Fruit fly (Drosophila melanogaster) whole organism, prepupa: ENCODE measurements around the gene CG46303.

ENCODE experiments used
- Blimp-1 ChIP-seq: fragments of 200-800 bp; sonication (Bioruptor generic); optimal IDR thresholded peaks from 3 replicates; lab custom pipeline; 2017; ENCODE audit warnings: missing biosample characterization, missing genetic modification characterization, mild to moderate bottlenecking, moderate library complexity, missing genetic modification reagents
- CG10631 ChIP-seq: fragments of 200-800 bp; sonication (Bioruptor generic); optimal IDR thresholded peaks from 2 replicates; lab custom pipeline; 2016; ENCODE audit warnings: missing biosample characterization, missing genetic modification characterization
- CG10669 ChIP-seq: fragments of 200-800 bp; sonication (Bioruptor generic); optimal IDR thresholded peaks from 3 replicates; lab custom pipeline; 2018; ENCODE audit warnings: missing biosample characterization, mild to moderate bottlenecking, missing genetic modification characterization, moderate library complexity
- CG11902 ChIP-seq: fragments of 200-800 bp; sonication (Bioruptor generic); optimal IDR thresholded peaks from 3 replicates; lab custom pipeline; 2016; ENCODE audit warnings: missing biosample characterization, missing genetic modification characterization
- CG1621 ChIP-seq: fragments of 200-800 bp; sonication (Bioruptor generic); optimal IDR thresholded peaks from 3 replicates; lab custom pipeline; 2018; ENCODE audit warnings: missing biosample characterization, mild to moderate bottlenecking, missing genetic modification characterization
- CG3032 ChIP-seq: fragments of 200-800 bp; optimal IDR thresholded peaks from 2 replicates; lab custom pipeline; 2019; ENCODE audit warnings: missing biosample characterization, mild to moderate bottlenecking, missing genetic modification characterization, moderate library complexity
- CG31627 ChIP-seq: fragments of 200-800 bp; sonication (Bioruptor generic); optimal IDR thresholded peaks from 3 replicates; lab custom pipeline; 2016; ENCODE audit warnings: missing biosample characterization, missing genetic modification characterization
- CG32006 ChIP-seq: fragments of 200-800 bp; sonication (Bioruptor generic); optimal IDR thresholded peaks from 3 replicates; lab custom pipeline; 2017; ENCODE audit warnings: missing biosample characterization, mild to moderate bottlenecking, missing genetic modification characterization
- CG34406 ChIP-seq: fragments of 200-800 bp; sonication (Bioruptor generic); optimal IDR thresholded peaks from 3 replicates; lab custom pipeline; 2016; ENCODE audit warnings: missing biosample characterization, missing genetic modification characterization
- CG3919 ChIP-seq: fragments of 200-800 bp; sonication (Bioruptor generic); optimal IDR thresholded peaks from 3 replicates; lab custom pipeline; 2016; ENCODE audit warnings: missing biosample characterization, missing genetic modification characterization
- CG4318 ChIP-seq: fragments of 200-800 bp; sonication (Bioruptor generic); optimal IDR thresholded peaks from 3 replicates; lab custom pipeline; 2017; ENCODE audit warnings: missing biosample characterization, mild to moderate bottlenecking, missing genetic modification characterization
- CG6792 ChIP-seq: fragments of 200-800 bp; sonication (Bioruptor generic); optimal IDR thresholded peaks from 3 replicates; lab custom pipeline; 2016; ENCODE audit warnings: missing biosample characterization, missing genetic modification characterization
- CG6808 ChIP-seq: fragments of 200-800 bp; sonication (Bioruptor generic); optimal IDR thresholded peaks from 3 replicates; lab custom pipeline; 2017; ENCODE audit warnings: missing biosample characterization, missing genetic modification characterization, mild to moderate bottlenecking, moderate library complexity, missing genetic modification reagents
- CG6854 ChIP-seq: fragments of 200-800 bp; sonication (Bioruptor generic); optimal IDR thresholded peaks from 2 replicates; lab custom pipeline; 2017; ENCODE audit warnings: missing biosample characterization, mild to moderate bottlenecking, missing genetic modification characterization
- CG7368 ChIP-seq: fragments of 200-800 bp; sonication (Bioruptor generic); optimal IDR thresholded peaks from 3 replicates; lab custom pipeline; 2016; ENCODE audit warnings: missing biosample characterization, missing genetic modification characterization
- CG8319 ChIP-seq: fragments of 200-800 bp; sonication (Bioruptor generic); optimal IDR thresholded peaks from 3 replicates; lab custom pipeline; 2016; ENCODE audit warnings: missing biosample characterization, missing genetic modification characterization
- CG8632 ChIP-seq: fragments of 200-800 bp; sonication (Bioruptor generic); optimal IDR thresholded peaks from 3 replicates; lab custom pipeline; 2016; ENCODE audit warnings: missing biosample characterization, missing genetic modification characterization
- CG9139 ChIP-seq: fragments of 200-800 bp; sonication (Bioruptor generic); optimal IDR thresholded peaks from 3 replicates; lab custom pipeline; 2017; ENCODE audit warnings: missing biosample characterization, mild to moderate bottlenecking, missing genetic modification characterization
- Eip75B ChIP-seq: fragments of 200-800 bp; sonication (Bioruptor generic); optimal IDR thresholded peaks from 3 replicates; lab custom pipeline; 2016; ENCODE audit warnings: missing biosample characterization, missing genetic modification characterization
- Eip78C ChIP-seq: fragments of 200-800 bp; sonication (Bioruptor generic); peaks from one replicate; lab custom pipeline; 2016; ENCODE audit warnings: missing biosample characterization, missing genetic modification characterization
- Eip93F ChIP-seq: fragments of 200-800 bp; sonication (Bioruptor generic); optimal IDR thresholded peaks from 2 replicates; lab custom pipeline; 2016; ENCODE audit warnings: missing biosample characterization, mild to moderate bottlenecking, missing genetic modification characterization
- Ets21C ChIP-seq: fragments of 200-800 bp; sonication (Bioruptor generic); optimal IDR thresholded peaks from 3 replicates; lab custom pipeline; 2016; ENCODE audit warnings: missing biosample characterization, missing genetic modification characterization
- Gug ChIP-seq: fragments of 200-800 bp; sonication (Bioruptor generic); IDR thresholded peaks from 2 replicates; pipeline ENCODE4 v1.3.6; 2022; ENCODE audit warnings: missing biosample characterization, missing genetic modification characterization
- Hr4 ChIP-seq: fragments of 200-800 bp; sonication (Bioruptor generic); optimal IDR thresholded peaks from 3 replicates; lab custom pipeline; 2016; ENCODE audit warnings: missing biosample characterization, missing genetic modification characterization
- Lpt ChIP-seq: fragments of 200-800 bp; sonication (Bioruptor generic); optimal IDR thresholded peaks from 3 replicates; lab custom pipeline; 2016; ENCODE audit warnings: missing biosample characterization, missing genetic modification characterization
- Met ChIP-seq: fragments of 200-800 bp; sonication (Bioruptor generic); optimal IDR thresholded peaks from 3 replicates; lab custom pipeline; 2016; ENCODE audit warnings: missing biosample characterization, missing genetic modification characterization
- Smox ChIP-seq: fragments of 200-800 bp; sonication (Bioruptor generic); optimal IDR thresholded peaks from 3 replicates; lab custom pipeline; 2016; ENCODE audit warnings: missing biosample characterization, missing genetic modification characterization
- Sox102F ChIP-seq: fragments of 200-800 bp; sonication (Bioruptor generic); optimal IDR thresholded peaks from 2 replicates; lab custom pipeline; 2016; ENCODE audit warnings: missing biosample characterization, mild to moderate bottlenecking, missing genetic modification characterization
- Sox14 ChIP-seq: fragments of 200-800 bp; sonication (Bioruptor generic); optimal IDR thresholded peaks from 3 replicates; lab custom pipeline; 2016; ENCODE audit warnings: missing biosample characterization, missing genetic modification characterization
- Sox15 ChIP-seq: fragments of 200-800 bp; sonication (Bioruptor generic); optimal IDR thresholded peaks from 3 replicates; lab custom pipeline; 2016; ENCODE audit warnings: missing biosample characterization, missing genetic modification characterization
- achi ChIP-seq: fragments of 200-800 bp; sonication (Bioruptor generic); optimal IDR thresholded peaks from 3 replicates; lab custom pipeline; 2016; ENCODE audit warnings: missing biosample characterization, missing genetic modification characterization
- acj6 ChIP-seq: fragments of 200-800 bp; sonication (Bioruptor generic); optimal IDR thresholded peaks from 3 replicates; lab custom pipeline; 2016; ENCODE audit warnings: missing biosample characterization, missing genetic modification characterization
- cyc ChIP-seq: fragments of 200-800 bp; sonication (Bioruptor generic); optimal IDR thresholded peaks from 3 replicates; lab custom pipeline; 2016; ENCODE audit warnings: missing biosample characterization, missing genetic modification characterization
- dac ChIP-seq: fragments of 200-800 bp; sonication (Bioruptor generic); optimal IDR thresholded peaks from 2 replicates; lab custom pipeline; 2017; ENCODE audit warnings: missing biosample characterization, mild to moderate bottlenecking, missing genetic modification characterization
- eg ChIP-seq: fragments of 200-800 bp; sonication (Bioruptor generic); IDR thresholded peaks from 3 replicates; pipeline ENCODE4 v1.3.6; 2022; ENCODE audit warnings: missing biosample characterization, missing genetic modification characterization
- esn ChIP-seq: fragments of 200-800 bp; sonication (Bioruptor generic); optimal IDR thresholded peaks from 2 replicates; lab custom pipeline; 2016; ENCODE audit warnings: missing biosample characterization, mild to moderate bottlenecking, missing genetic modification characterization, moderate library complexity
- fd59A ChIP-seq: fragments of 200-800 bp; sonication (Bioruptor generic); optimal IDR thresholded peaks from 2 replicates; lab custom pipeline; 2017; ENCODE audit warnings: missing biosample characterization, mild to moderate bottlenecking, missing genetic modification characterization, missing genetic modification reagents
- fd85E ChIP-seq: fragments of 200-800 bp; sonication (Bioruptor generic); optimal IDR thresholded peaks from 3 replicates; lab custom pipeline; 2016; ENCODE audit warnings: missing biosample characterization, missing genetic modification characterization
- net ChIP-seq: fragments of 200-800 bp; sonication (Bioruptor generic); optimal IDR thresholded peaks from 3 replicates; lab custom pipeline; 2016; ENCODE audit warnings: missing biosample characterization, missing genetic modification characterization
- pdm3 ChIP-seq: fragments of 200-800 bp; sonication (Bioruptor generic); optimal IDR thresholded peaks from 3 replicates; lab custom pipeline; 2016; ENCODE audit warnings: missing biosample characterization, missing genetic modification characterization
- salr ChIP-seq, 2 experiments: fragments of 200-800 bp; sonication (Bioruptor generic); optimal IDR thresholded peaks; 3 replicates each; lab custom pipeline; 2016 to 2018; ENCODE audit warnings: missing biosample characterization in 2 of 2, missing genetic modification characterization in 2 of 2, mild to moderate bottlenecking in 1 of 2
- spab ChIP-seq: fragments of 200-800 bp; sonication (Bioruptor generic); optimal IDR thresholded peaks from 2 replicates; lab custom pipeline; 2017; ENCODE audit warnings: missing biosample characterization, mild to moderate bottlenecking, missing genetic modification characterization, missing genetic modification reagents
- ss ChIP-seq, 2 experiments: fragments of 200-800 bp; sonication (Bioruptor generic); optimal IDR thresholded peaks; 2 replicates in 1 of 2; 3 replicates in 1 of 2; lab custom pipeline; 2017 to 2018; ENCODE audit warnings: mild to moderate bottlenecking in 2 of 2, missing biosample characterization in 2 of 2, missing genetic modification characterization in 2 of 2, moderate library complexity in 1 of 2
- svp ChIP-seq: fragments of 200-800 bp; sonication (Bioruptor generic); peaks from one replicate; lab custom pipeline; 2016; ENCODE audit warnings: missing biosample characterization, missing genetic modification characterization
- topi ChIP-seq: fragments of 200-800 bp; sonication (Bioruptor generic); optimal IDR thresholded peaks from 3 replicates; lab custom pipeline; 2016; ENCODE audit warnings: missing biosample characterization, missing genetic modification characterization
- vri ChIP-seq: fragments of 200-800 bp; sonication (Bioruptor generic); optimal IDR thresholded peaks from 3 replicates; lab custom pipeline; 2016; ENCODE audit warnings: missing biosample characterization, mild to moderate bottlenecking, missing genetic modification characterization

CG46303 gene

DNA sequence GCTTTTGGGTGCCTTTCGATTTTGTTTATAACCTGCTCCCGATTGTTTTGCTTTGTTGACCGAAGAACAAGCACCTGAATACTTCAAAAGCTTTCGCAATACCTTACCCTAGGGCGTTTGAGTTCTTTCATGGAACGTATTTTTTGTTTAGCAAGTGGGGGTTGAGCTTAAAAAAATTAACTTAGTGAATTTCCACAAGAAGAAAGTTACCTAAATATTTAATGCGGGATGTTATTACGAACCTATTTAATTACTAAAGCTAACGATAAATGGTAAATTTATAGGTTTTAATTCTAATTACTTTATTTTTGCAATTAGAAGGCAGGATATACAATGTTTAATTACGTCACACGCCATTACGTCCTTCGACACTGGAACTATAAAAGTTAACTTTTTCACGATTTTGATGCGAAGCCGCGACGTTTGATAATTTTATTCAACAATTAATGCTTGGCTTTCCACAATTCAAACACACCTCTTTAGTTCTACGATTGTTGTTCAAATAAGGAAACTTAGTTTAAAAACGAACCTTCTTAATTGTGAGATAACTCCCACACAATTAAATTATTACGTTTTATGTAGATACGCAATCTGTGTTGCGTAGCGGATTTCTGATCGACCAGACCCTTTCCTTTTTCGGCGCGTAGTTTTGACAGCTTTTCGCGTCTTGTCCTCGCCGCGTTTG, 39.6 kb downstream of the CG46303 start (continued):
- TF ChIP-seq CG32006 (GFP tag; lab: Kevin White, UChicago) (peak; percentile 74), vri (no peak), Sox15 (GFP tag; lab: Kevin White, UChicago) (no peak), Gug (GFP tag; lab: Robert Waterston, UW) (no peak; the same call in 1 of the 2 replicates), CG3032 (peak; percentile 22), ss (GFP tag; optimal IDR thresholded peaks at IDR 0.05; lab: Kevin White, UChicago) (peak in 1 of 2 experiments; percentile 4), CG8632 (GFP tag; lab: Kevin White, UChicago) (peak; percentile 5), CG1621 (tag; lab: Kevin White, UChicago) (no peak), cyc (peak; percentile 40), Hr4 (peak; percentile 45), topi (GFP tag; lab: Kevin White, UChicago) (peak; percentile 61), achi (GFP tag; lab: Kevin White, UChicago) (peak; percentile 30), CG34406 (no peak), CG6808 (GFP tag; lab: Kevin White, UChicago) (peak; percentile 8), dac (peak; percentile 52), Sox102F (GFP tag; lab: Kevin White, UChicago) (peak; percentile 29), acj6 (GFP tag; lab: Kevin White, UChicago) (peak; percentile 58), esn (GFP tag; lab: Kevin White, UChicago) (peak; percentile 68), CG8319 (GFP tag; lab: Kevin White, UChicago) (no peak), CG7368 (GFP tag; lab: Kevin White, UChicago) (no peak), svp (GFP tag; lab: Kevin White, UChicago) (no peak), Ets21C (peak; percentile 16), salr (GFP tag; optimal IDR thresholded peaks at IDR 0.05; lab: Kevin White, UChicago) (peak in 1 of 2 experiments; percentile 51), Eip93F (GFP tag; lab: Kevin White, UChicago) (no peak), Smox (peak; percentile 62), Lpt (GFP tag; lab: Kevin White, UChicago) (no peak), spab (GFP tag; lab: Kevin White, UChicago) (peak; percentile 7), fd59A (GFP tag; lab: Kevin White, UChicago) (peak; percentile 40), CG9139 (no peak)

DNA sequence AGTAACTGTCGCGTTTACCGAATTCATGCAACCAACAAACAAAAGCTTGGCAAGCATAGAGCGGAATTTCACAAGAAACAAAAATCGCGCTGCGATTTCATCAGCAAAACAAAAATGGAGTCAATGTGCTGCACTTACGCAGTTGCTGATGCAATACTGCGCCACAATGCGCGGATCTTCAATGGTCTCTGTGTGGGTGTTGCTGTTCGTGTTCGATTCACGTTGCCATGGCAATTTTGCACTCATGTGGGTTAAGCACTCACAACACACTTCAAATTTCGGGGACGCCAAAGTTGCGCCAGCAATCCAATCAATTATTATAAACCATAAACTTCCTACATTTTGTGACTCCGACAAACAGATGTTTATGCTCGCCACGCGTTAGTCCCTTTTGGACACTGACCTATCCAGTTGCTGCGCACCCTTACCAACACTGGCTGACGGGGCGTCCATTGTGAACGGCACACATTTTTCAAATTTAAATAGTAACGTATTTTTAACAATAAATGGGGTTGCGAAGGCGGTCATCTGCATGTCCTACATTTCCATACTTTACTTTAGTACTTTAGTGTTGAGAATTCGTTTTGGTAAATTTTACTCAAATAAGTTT, 40.4 kb downstream of the CG46303 start, which contains the start of gene CG2017:
Gene CG2017 (minus strand): TSS at position 374 of the 610 bp plus-strand sequence.
- peak; percentile 4 for TF ChIP-seq net (GFP tag; lab: Kevin White, UChicago)
- peak; percentile 5 for TF ChIP-seq CG6808 (GFP tag; lab: Kevin White, UChicago)
- TF ChIP-seq Ets21C: peak; percentile 15
- TF ChIP-seq CG8319 (GFP tag; lab: Kevin White, UChicago): no peak
- peak; percentile 41 for TF ChIP-seq CG31627 (GFP tag; lab: Kevin White, UChicago)
- peak; percentile 77 for TF ChIP-seq Sox14 (GFP tag; lab: Kevin White, UChicago)
- TF ChIP-seq CG8632 (GFP tag; lab: Kevin White, UChicago): no peak
- TF ChIP-seq fd85E (GFP tag; lab: Kevin White, UChicago): no peak
- peak; percentile 23 for TF ChIP-seq CG34406
- peak; percentile 49 for TF ChIP-seq CG3919 (GFP tag; lab: Kevin White, UChicago)
- peak; percentile 46 for TF ChIP-seq esn (GFP tag; lab: Kevin White, UChicago)
- TF ChIP-seq Met (GFP tag; lab: Kevin White, UChicago): peak; percentile 44
- peak; percentile 11 for TF ChIP-seq pdm3 (GFP tag; lab: Kevin White, UChicago)
- TF ChIP-seq ss (GFP tag; optimal IDR thresholded peaks at IDR 0.05; lab: Kevin White, UChicago): peak in 1 of 2 experiments; percentile 3
- TF ChIP-seq Sox15 (GFP tag; lab: Kevin White, UChicago): no peak
- TF ChIP-seq dac: no peak
- TF ChIP-seq achi (GFP tag; lab: Kevin White, UChicago): no peak
- TF ChIP-seq CG6792: no peak
- peak; percentile 19 for TF ChIP-seq CG3032
- no peak for TF ChIP-seq Lpt (GFP tag; lab: Kevin White, UChicago)
- TF ChIP-seq svp (GFP tag; lab: Kevin White, UChicago): peak; percentile 83
- TF ChIP-seq CG11902 (GFP tag; lab: Kevin White, UChicago): no peak
- TF ChIP-seq Blimp-1 (GFP tag; lab: Kevin White, UChicago): no peak
- no peak for TF ChIP-seq Gug (GFP tag; lab: Robert Waterston, UW)
- TF ChIP-seq eg (GFP tag; lab: Robert Waterston, UW): peak; percentile 21; the same call in 1 of the 3 replicates
- TF ChIP-seq salr (GFP tag; optimal IDR thresholded peaks at IDR 0.05; lab: Kevin White, UChicago): no peak
- TF ChIP-seq CG6854 (GFP tag; lab: Kevin White, UChicago): no peak
- no peak for TF ChIP-seq Eip75B
- TF ChIP-seq CG10631 (GFP tag; lab: Kevin White, UChicago): peak; percentile 23
- TF ChIP-seq Smox: peak; percentile 27
- TF ChIP-seq CG32006 (GFP tag; lab: Kevin White, UChicago): no peak
- no peak for TF ChIP-seq CG10669 (GFP tag; lab: Kevin White, UChicago)
- peak; percentile 58 for TF ChIP-seq Eip78C
- TF ChIP-seq CG4318 (GFP tag; lab: Kevin White, UChicago): no peak
